Fruit fly (Drosophila melanogaster): Measurements from ENCODE around the gene beta-PheRS.
A peak's percentile ranks its signal among the peaks of the same experiment; 100 is the strongest.

The beta-PheRS gene

dm6 chr3R:24229870-24230422 is 22.5 kb downstream of the beta-PheRS start, which contains the start of gene Spase22-23 (continued):
- TF ChIP-seq lola (GFP tag; optimal IDR thresholded peaks at IDR 0.05) (peak in 1 of 3 experiments; percentile 32), inv (GFP tag; IDR thresholded peaks at IDR 0.05; ENCODE audit: partially characterized antibody) (peak; percentile 92), CG16863 (GFP tag; optimal IDR thresholded peaks at IDR 0.05) (no peak), sob (GFP tag; IDR thresholded peaks at IDR 0.05) (no peak), CG8290 (GFP tag; optimal IDR thresholded peaks at IDR 0.05) (no peak), CG8290 (tag; optimal IDR thresholded peaks at IDR 0.05) (peak in 1 of 2 experiments; percentile 54), CG8765 (GFP tag; IDR thresholded peaks at IDR 0.05) (no peak), ci (GFP tag; IDR thresholded peaks at IDR 0.05) (0 out of 3 replicates have a peak, but pooled peaks have one; percentile 20), Dll (GFP tag; IDR thresholded peaks at IDR 0.05; ENCODE audit: partially characterized antibody) (peak; percentile 92), ham (GFP tag; IDR thresholded peaks at IDR 0.05) (no peak), Kr (GFP tag; optimal IDR thresholded peaks at IDR 0.05) (no peak), vnd (GFP tag; IDR thresholded peaks at IDR 0.05; ENCODE audit: partially characterized antibody) (peak; percentile 91), Xbp1 (GFP tag; optimal IDR thresholded peaks at IDR 0.05) (no peak), corto (GFP tag; optimal IDR thresholded peaks at IDR 0.05) (no peak), hbn (GFP tag; IDR thresholded peaks at IDR 0.05; ENCODE audit: partially characterized antibody) (peak; percentile 92), bbx (GFP tag; IDR thresholded peaks at IDR 0.05; ENCODE audit: partially characterized antibody) (peak; percentile 97), Myb (GFP tag; optimal IDR thresholded peaks at IDR 0.05) (peak; percentile 51), Ets65A (GFP tag) (peak; percentile 81), HHEX (GFP tag; optimal IDR thresholded peaks at IDR 0.05) (no peak), CG14965 (GFP tag; optimal IDR thresholded peaks at IDR 0.05; ENCODE audit: borderline replicate concordance) (no peak), CG30020 (tag; optimal IDR thresholded peaks at IDR 0.05) (no peak), trem (tag; optimal IDR thresholded peaks at IDR 0.05) (peak; percentile 9), Max (GFP tag; optimal IDR thresholded peaks at IDR 0.05) (no peak), Sry-δ (GFP tag; optimal IDR thresholded peaks at IDR 0.05) (peak; percentile 83), CG13624 (GFP tag; optimal IDR thresholded peaks at IDR 0.05) (no peak), MBD-R2 (GFP tag; IDR thresholded peaks at IDR 0.05) (peak; percentile 44), Hey (tag; optimal IDR thresholded peaks at IDR 0.05) (no peak), Scr (GFP tag; IDR thresholded peaks at IDR 0.05; ENCODE audit: partially characterized antibody) (peak; percentile 96), Deaf1 (tag; optimal IDR thresholded peaks at IDR 0.05) (no peak), onecut (GFP tag; IDR thresholded peaks at IDR 0.05) (no peak), Dref (GFP tag; IDR thresholded peaks at IDR 0.05) (peak; percentile 70), unc-4 (GFP tag; IDR thresholded peaks at IDR 0.05; ENCODE audit: partially characterized antibody) (peak; percentile 89), CG17328 (GFP tag; IDR thresholded peaks at IDR 0.05) (no peak), Nf-YC (tag; optimal IDR thresholded peaks at IDR 0.05) (no peak), CG13287 (GFP tag; IDR thresholded peaks at IDR 0.05; ENCODE audit: partially characterized antibody) (peak; percentile 94), hb (GFP tag; IDR thresholded peaks at IDR 0.05; ENCODE audit: partially characterized antibody) (peak; percentile 92), BEAF-32 (GFP tag; optimal IDR thresholded peaks at IDR 0.05) (peak; percentile 90), ranshi (GFP tag; IDR thresholded peaks at IDR 0.05) (no peak), pros (GFP tag; optimal IDR thresholded peaks at IDR 0.05) (no peak), CG8924 (tag; optimal IDR thresholded peaks at IDR 0.05) (peak; percentile 16), Gug (GFP tag; IDR thresholded peaks at IDR 0.05) (peak; percentile 10; the same call in 1 of the 4 replicates), CG34422 (GFP tag; IDR thresholded peaks at IDR 0.05) (peak; percentile 17; the same call in 1 of the 3 replicates), slbo (GFP tag; IDR thresholded peaks at IDR 0.05) (0 out of 2 replicates have a peak, but pooled peaks have one; percentile 19), Hand (GFP tag; optimal IDR thresholded peaks at IDR 0.05) (no peak), schlank (tag; optimal IDR thresholded peaks at IDR 0.05) (no peak), Opbp (GFP tag; IDR thresholded peaks at IDR 0.05; ENCODE audit: partially characterized antibody) (peak; percentile 96), CG9609 (GFP tag; optimal IDR thresholded peaks at IDR 0.05) (no peak), pzg (GFP tag; optimal IDR thresholded peaks at IDR 0.05) (peak; percentile 20), mld (GFP tag; IDR thresholded peaks at IDR 0.05; ENCODE audit: partially characterized antibody) (peak; percentile 97)

Data from whole organism, embryonic.